Worm (Caenorhabditis elegans): Measurements from ENCODE around the gene F35C8.8.

The F35C8.8 gene

DNA sequence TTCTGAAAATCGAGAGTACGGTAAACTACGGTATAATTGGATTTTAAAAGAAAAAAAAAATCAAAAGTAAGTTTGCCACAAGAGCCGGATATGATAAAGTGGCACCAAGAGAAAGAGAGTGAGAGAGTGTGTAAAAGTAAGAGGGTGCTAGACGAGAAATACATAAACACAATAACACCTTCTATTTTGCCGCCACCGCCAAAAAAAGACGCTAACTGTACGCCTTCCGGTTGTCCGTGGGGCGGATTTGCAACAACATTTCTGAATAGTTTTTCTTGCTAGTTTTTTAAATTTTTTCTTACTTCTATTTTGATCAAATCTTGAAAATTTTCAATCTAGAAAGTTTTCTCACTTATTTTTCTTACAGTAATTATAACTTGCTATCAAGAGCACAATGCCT, at the start of gene F35C8.8:
Gene F35C8.8, minus strand, starts transcription at position 2 of the 400 bp plus-strand sequence.
- TF ChIP-seq lin-11 (tag; optimal IDR thresholded peaks at IDR 0.05) (no peak), gmeb-1 (tag; optimal IDR thresholded peaks at IDR 0.05) (no peak), unc-39 (tag; optimal IDR thresholded peaks at IDR 0.05) (no peak), mdl-1 (tag; optimal IDR thresholded peaks at IDR 0.05) (no peak), nhr-10 (tag; optimal IDR thresholded peaks at IDR 0.05) (no peak), elt-3 (tag; optimal IDR thresholded peaks at IDR 0.05) (no peak), ama-1 (optimal IDR thresholded peaks at IDR 0.05) (no peak), mab-5 (tag; optimal IDR thresholded peaks at IDR 0.05) (no peak), ztf-1 (GFP tag; conservative IDR thresholded peaks at IDR 0.05) (no peak), lin-39 (tag; optimal IDR thresholded peaks at IDR 0.05) (no peak), alr-1 (tag; optimal IDR thresholded peaks at IDR 0.05) (no peak), crh-2 (tag; optimal IDR thresholded peaks at IDR 0.05) (no peak), Y55F3AM.14 (GFP tag; optimal IDR thresholded peaks at IDR 0.05) (no peak), dmd-4 (tag; optimal IDR thresholded peaks at IDR 0.05) (no peak), peb-1 (tag; optimal IDR thresholded peaks at IDR 0.05) (no peak), ceh-16 (tag; optimal IDR thresholded peaks at IDR 0.05) (no peak), lsy-2 (tag; optimal IDR thresholded peaks at IDR 0.05) (no peak), nhr-12 (tag; optimal IDR thresholded peaks at IDR 0.05) (no peak)

DNA sequence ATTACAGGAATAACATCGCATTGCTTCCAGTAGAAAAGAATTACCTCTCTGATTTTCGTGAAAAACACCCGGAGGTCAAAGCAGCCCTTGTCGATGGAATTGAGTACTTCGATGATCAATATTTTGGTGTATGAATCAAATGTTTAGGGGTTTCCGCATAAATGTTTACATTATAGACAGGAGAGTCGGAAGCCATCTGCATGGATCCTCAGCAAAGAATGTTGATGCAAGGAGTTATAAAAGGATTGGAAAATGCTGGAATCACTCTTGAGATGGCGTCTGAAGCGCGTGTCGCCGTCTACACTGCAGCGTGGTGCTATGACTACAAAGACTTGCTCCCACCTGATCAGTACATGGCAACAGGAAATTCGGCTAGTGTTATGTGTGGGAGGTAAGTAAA, 41.8 kb upstream of the F35C8.8 start, which contains the start of gene C41A3.2:
Gene C41A3.2, minus strand, starts transcription at position 101 of the 400 bp plus-strand sequence.
- TF ChIP-seq zag-1 (tag; optimal IDR thresholded peaks at IDR 0.05): no peak
- TF ChIP-seq snpc-4 (tag; optimal IDR thresholded peaks at IDR 0.05): no peak
- TF ChIP-seq lin-11 (tag; optimal IDR thresholded peaks at IDR 0.05): no peak
- no peak for TF ChIP-seq mab-5 (tag; optimal IDR thresholded peaks at IDR 0.05)
- TF ChIP-seq ZK546.5 (tag; optimal IDR thresholded peaks at IDR 0.05): no peak
- no peak for TF ChIP-seq peb-1 (tag; optimal IDR thresholded peaks at IDR 0.05)
- TF ChIP-seq nhr-21 (tag; optimal IDR thresholded peaks at IDR 0.05): no peak
- no peak for TF ChIP-seq elt-1 (tag; optimal IDR thresholded peaks at IDR 0.05)
- no peak for TF ChIP-seq nhr-129 (tag; optimal IDR thresholded peaks at IDR 0.05)

DNA sequence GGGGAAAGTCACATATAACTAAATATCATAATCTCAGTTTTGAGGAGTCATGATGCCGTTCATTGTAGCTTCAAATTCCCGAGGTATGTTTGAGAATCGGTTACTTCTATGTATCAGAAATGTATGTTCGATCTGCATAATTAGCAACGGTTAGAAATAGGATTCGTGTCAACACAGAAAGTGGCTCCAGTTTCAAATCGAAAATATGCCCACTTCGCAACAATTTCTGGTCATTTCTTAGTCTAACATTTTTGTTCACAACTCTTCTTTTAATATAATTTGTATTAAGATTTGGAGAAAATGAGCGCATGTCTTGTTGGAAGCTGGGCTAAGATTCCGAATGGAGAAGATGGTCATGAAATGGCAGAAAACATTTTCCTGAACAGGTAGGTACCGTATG, 41.1 kb upstream of the F35C8.8 start, which contains the start of gene pks-1:
Gene pks-1, plus strand, starts transcription at position 301 of the 400 bp plus-strand sequence.
- TF ChIP-seq elt-1 (tag; optimal IDR thresholded peaks at IDR 0.05) (no peak), mab-5 (tag; optimal IDR thresholded peaks at IDR 0.05) (no peak), nhr-237 (tag; optimal IDR thresholded peaks at IDR 0.05) (no peak), R02D3.7 (tag; optimal IDR thresholded peaks at IDR 0.05) (no peak)

DNA sequence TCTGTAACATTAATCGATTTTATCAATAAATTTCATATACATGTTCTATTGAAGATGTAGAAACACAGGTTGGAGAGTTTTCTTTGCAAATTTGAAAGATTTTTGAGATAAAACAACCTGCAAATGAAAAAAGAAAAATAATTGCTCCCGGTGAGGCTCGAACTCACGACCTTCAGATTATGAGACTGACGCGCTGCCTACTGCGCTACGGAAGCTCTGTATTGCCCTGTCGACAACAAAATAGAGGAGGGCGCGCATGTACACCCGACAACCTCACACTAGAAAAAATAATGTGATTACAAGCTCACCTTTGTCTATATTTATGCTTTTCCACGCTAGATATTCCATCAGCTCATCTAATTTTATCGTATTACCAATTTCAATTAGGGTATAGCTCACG, 34.8 kb upstream of the F35C8.8 start:
- TF ChIP-seq fos-1 (tag; optimal IDR thresholded peaks at IDR 0.05) (peak; percentile 8), crh-2 (tag; optimal IDR thresholded peaks at IDR 0.05) (no peak), nhr-129 (tag; optimal IDR thresholded peaks at IDR 0.05) (peak; percentile 42), R02D3.7 (tag; optimal IDR thresholded peaks at IDR 0.05) (no peak), ama-1 (optimal IDR thresholded peaks at IDR 0.05) (no peak), ztf-11 (tag; optimal IDR thresholded peaks at IDR 0.05) (no peak), nhr-12 (tag; optimal IDR thresholded peaks at IDR 0.05) (no peak), blmp-1 (tag; optimal IDR thresholded peaks at IDR 0.05; ENCODE audit: insufficient read depth) (no peak), ztf-1 (GFP tag; conservative IDR thresholded peaks at IDR 0.05) (no peak)

DNA sequence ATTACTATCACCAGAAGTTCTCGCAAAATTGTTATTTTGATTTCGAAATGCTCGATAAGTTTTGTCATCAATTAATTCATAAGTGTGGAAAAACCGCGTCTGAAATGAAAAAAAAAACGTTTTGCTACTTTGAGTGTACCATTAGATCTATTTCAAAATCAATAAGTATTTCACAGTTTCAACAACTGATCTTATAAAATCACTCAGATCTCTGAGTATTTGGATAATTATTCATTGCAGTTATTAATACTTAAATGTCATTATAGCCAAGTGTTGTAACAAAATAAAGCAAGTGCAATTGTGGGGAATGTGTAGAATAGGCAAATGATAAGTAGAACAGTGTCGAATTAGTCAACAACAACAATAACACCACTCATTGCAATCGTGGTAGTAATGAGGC, 33.9 kb upstream of the F35C8.8 start, which contains the start of gene C03F11.4:
Gene C03F11.4, minus strand, starts transcription at position 101 of the 400 bp plus-strand sequence.
- no peak for TF ChIP-seq nhr-10 (tag; optimal IDR thresholded peaks at IDR 0.05)
- TF ChIP-seq snpc-4 (tag; optimal IDR thresholded peaks at IDR 0.05): no peak
- no peak for TF ChIP-seq sem-4 (tag; optimal IDR thresholded peaks at IDR 0.05)
- no peak for TF ChIP-seq elt-3 (tag; optimal IDR thresholded peaks at IDR 0.05)
- no peak for TF ChIP-seq blmp-1 (tag; optimal IDR thresholded peaks at IDR 0.05; ENCODE audit: insufficient read depth)
- TF ChIP-seq F13H6.1 (tag; optimal IDR thresholded peaks at IDR 0.05): no peak
- TF ChIP-seq nhr-129 (tag; optimal IDR thresholded peaks at IDR 0.05): no peak
- TF ChIP-seq egl-27 (tag; optimal IDR thresholded peaks at IDR 0.05): no peak
- TF ChIP-seq mbf-1 (tag; optimal IDR thresholded peaks at IDR 0.05): no peak
- no peak for TF ChIP-seq lin-13 (GFP tag; optimal IDR thresholded peaks at IDR 0.05)
- no peak for TF ChIP-seq mdl-1 (tag; optimal IDR thresholded peaks at IDR 0.05)
- TF ChIP-seq lin-11 (tag; optimal IDR thresholded peaks at IDR 0.05): no peak
- TF ChIP-seq gmeb-1 (tag; optimal IDR thresholded peaks at IDR 0.05): no peak
- no peak for TF ChIP-seq nhr-23 (tag; optimal IDR thresholded peaks at IDR 0.05)
- TF ChIP-seq peb-1 (tag; optimal IDR thresholded peaks at IDR 0.05): no peak
- TF ChIP-seq nhr-11 (tag; optimal IDR thresholded peaks at IDR 0.05): no peak
- no peak for TF ChIP-seq ceh-16 (tag; optimal IDR thresholded peaks at IDR 0.05)
- TF ChIP-seq nhr-25 (tag; optimal IDR thresholded peaks at IDR 0.05): no peak
- no peak for TF ChIP-seq Y55F3AM.14 (GFP tag; optimal IDR thresholded peaks at IDR 0.05)
